Fruit fly (Drosophila melanogaster) whole organism, embryonic: ENCODE results near the gene Or22b.

ENCODE experiments used
- Ada2b ChIP-seq: fragments of 200-800 bp; sonication (Bioruptor generic); IDR thresholded peaks from 2 replicates; pipeline ENCODE4 v1.3.6; 2022; ENCODE audit warnings: missing biosample characterization, missing genetic modification characterization
- CG10462 ChIP-seq: fragments of 200-800 bp; sonication (Bioruptor generic); optimal IDR thresholded peaks from 2 replicates; lab custom pipeline; 2016; ENCODE audit warnings: missing biosample characterization, missing genetic modification characterization
- CG10654 ChIP-seq: fragments of 200-800 bp; sonication (Bioruptor generic); optimal IDR thresholded peaks from 2 replicates; lab custom pipeline; 2016; ENCODE audit warnings: missing biosample characterization, missing genetic modification characterization
- CG12155 ChIP-seq: fragments of 200-800 bp; sonication (Bioruptor generic); optimal IDR thresholded peaks from 3 replicates; lab custom pipeline; 2016; ENCODE audit warnings: missing biosample characterization, missing genetic modification characterization
- CG12391 ChIP-seq: fragments of 200-800 bp; sonication (Bioruptor generic); optimal IDR thresholded peaks from 3 replicates; lab custom pipeline; 2018; ENCODE audit warnings: missing biosample characterization, mild to moderate bottlenecking, missing genetic modification characterization, moderate library complexity
- CG12659 ChIP-seq: fragments of 200-800 bp; sonication (Bioruptor generic); optimal IDR thresholded peaks from 3 replicates; lab custom pipeline; 2017; ENCODE audit warnings: mild to moderate bottlenecking, missing biosample characterization, missing genetic modification reagents, missing genetic modification characterization
- CG13424 ChIP-seq: fragments of 200-800 bp; sonication (Bioruptor generic); optimal IDR thresholded peaks from 2 replicates; lab custom pipeline; 2019; ENCODE audit warnings: missing biosample characterization, mild to moderate bottlenecking, missing genetic modification characterization, moderate library complexity
- CG13775 ChIP-seq: fragments of 200-800 bp; sonication (Bioruptor generic); optimal IDR thresholded peaks from 3 replicates; lab custom pipeline; 2017; ENCODE audit warnings: missing biosample characterization, mild to moderate bottlenecking, missing genetic modification characterization
- CG13894 ChIP-seq: fragments of 200-800 bp; sonication (Bioruptor generic); optimal IDR thresholded peaks from 3 replicates; lab custom pipeline; 2018; ENCODE audit warnings: missing biosample characterization, mild to moderate bottlenecking, missing genetic modification characterization, moderate library complexity
- CG14014 ChIP-seq: fragments of 200-800 bp; sonication (Bioruptor generic); IDR thresholded peaks from 2 replicates; pipeline ENCODE4 v1.3.6; 2022; ENCODE audit warnings: missing biosample characterization, missing genetic modification characterization
- CG18619 ChIP-seq: fragments of 200-800 bp; sonication (Bioruptor generic); optimal IDR thresholded peaks from 3 replicates; lab custom pipeline; 2017; ENCODE audit warnings: missing biosample characterization, mild to moderate bottlenecking, missing genetic modification characterization
- CG2120 ChIP-seq: fragments of 200-800 bp; sonication (Bioruptor generic); optimal IDR thresholded peaks from 3 replicates; lab custom pipeline; 2016; ENCODE audit warnings: missing biosample characterization, missing genetic modification characterization
- CG30431 ChIP-seq: fragments of 200-800 bp; sonication (Bioruptor generic); optimal IDR thresholded peaks from 2 replicates; lab custom pipeline; 2017; ENCODE audit warnings: missing biosample characterization, missing genetic modification characterization
- CG4282 ChIP-seq: fragments of 200-800 bp; sonication (Bioruptor generic); optimal IDR thresholded peaks from 2 replicates; lab custom pipeline; 2016; ENCODE audit warnings: missing biosample characterization, missing genetic modification characterization
- CG4730 ChIP-seq: fragments of 200-800 bp; sonication (Bioruptor generic); IDR thresholded peaks from 2 replicates; pipeline ENCODE4 v1.3.6; 2022; ENCODE audit warnings: missing biosample characterization, missing genetic modification characterization
- D19B ChIP-seq: fragments of 200-800 bp; sonication (Bioruptor generic); optimal IDR thresholded peaks from 2 replicates; lab custom pipeline; 2017; ENCODE audit warnings: missing biosample characterization, mild to moderate bottlenecking, missing genetic modification characterization
- Doc3 ChIP-seq: fragments of 200-800 bp; sonication (Bioruptor generic); IDR thresholded peaks from 3 replicates; pipeline ENCODE4 v1.3.6; 2022; ENCODE audit warnings: missing biosample characterization, missing genetic modification characterization; ENCODE audit not compliant: partially characterized antibody
- E2f2 ChIP-seq: fragments of 200-800 bp; sonication (Bioruptor generic); IDR thresholded peaks from 2 replicates; pipeline ENCODE4 v1.3.6; 2022; ENCODE audit warnings: missing biosample characterization, missing genetic modification characterization
- Eip74EF ChIP-seq, 2 experiments: fragments of 200-800 bp in 1 of 2; fragments of >200 bp in 1 of 2; sonication (Bioruptor generic) in 1 of 2; optimal IDR thresholded peaks; 2 replicates each; lab custom pipeline; 2017 to 2019; ENCODE audit warnings: missing biosample characterization in 2 of 2, missing genetic modification characterization in 2 of 2, mild to moderate bottlenecking in 1 of 2, moderate library complexity in 1 of 2
- Fer3 ChIP-seq: fragments of 200-800 bp; sonication (Bioruptor generic); optimal IDR thresholded peaks from 2 replicates; lab custom pipeline; 2018; ENCODE audit warnings: missing biosample characterization, mild to moderate bottlenecking, missing genetic modification characterization, moderate library complexity
- Gug ChIP-seq: fragments of 200-800 bp; sonication (Bioruptor generic); IDR thresholded peaks from 4 replicates; pipeline ENCODE4 v1.3.6; 2022; ENCODE audit warnings: missing biosample characterization, missing genetic modification characterization
- H15 ChIP-seq: fragments of 200-800 bp; sonication (Bioruptor generic); IDR thresholded peaks from 3 replicates; pipeline ENCODE4 v1.3.6; 2022; ENCODE audit warnings: missing biosample characterization, missing genetic modification characterization
- HLH4C ChIP-seq: fragments of 200-800 bp; sonication (Bioruptor generic); IDR thresholded peaks from 3 replicates; pipeline ENCODE4 v1.3.6; 2022; ENCODE audit warnings: missing biosample characterization, missing genetic modification characterization; ENCODE audit not compliant: partially characterized antibody
- HmgD ChIP-seq: fragments of 200-800 bp; sonication (Bioruptor generic); optimal IDR thresholded peaks from 3 replicates; lab custom pipeline; 2016; ENCODE audit warnings: missing biosample characterization, missing genetic modification characterization
- MBD-R2 ChIP-seq: fragments of 200-800 bp; sonication (Bioruptor generic); IDR thresholded peaks from 2 replicates; pipeline ENCODE4 v1.3.6; 2022; ENCODE audit warnings: missing biosample characterization, missing genetic modification characterization
- Poxn ChIP-seq: fragments of 200-800 bp; sonication (Bioruptor generic); IDR thresholded peaks from 2 replicates; pipeline ENCODE4 v1.3.6; 2022; ENCODE audit warnings: missing biosample characterization, missing genetic modification characterization
- Sox100B ChIP-seq: fragments of 200-800 bp; sonication (Bioruptor generic); optimal IDR thresholded peaks from 3 replicates; lab custom pipeline; 2018; ENCODE audit warnings: missing biosample characterization, mild to moderate bottlenecking, missing genetic modification characterization
- Tbp ChIP-seq: fragments of >200 bp; optimal IDR thresholded peaks from 2 replicates; lab custom pipeline; 2018; ENCODE audit warnings: missing biosample characterization, missing genetic modification characterization
- Trl ChIP-seq, 3 experiments: fragments of >200 bp in 2 of 3; fragments of 200-800 bp in 1 of 3; sonication (Bioruptor generic) in 1 of 3; optimal IDR thresholded peaks; 2 replicates in 1 of 3; 3 replicates in 2 of 3; lab custom pipeline; 2016 to 2017; ENCODE audit warnings: missing biosample characterization in 1 of 3, missing genetic modification characterization in 1 of 3
- YL-1 ChIP-seq: fragments of 200-800 bp; sonication (Bioruptor generic); optimal IDR thresholded peaks from 3 replicates; lab custom pipeline; 2017; ENCODE audit warnings: missing biosample characterization, mild to moderate bottlenecking, missing genetic modification characterization
- ab ChIP-seq: fragments of 200-800 bp; sonication (Bioruptor generic); optimal IDR thresholded peaks from 2 replicates; lab custom pipeline; 2016; ENCODE audit warnings: missing biosample characterization, missing genetic modification characterization
- ac ChIP-seq: fragments of 200-800 bp; sonication (Bioruptor generic); optimal IDR thresholded peaks from 3 replicates; lab custom pipeline; 2017; ENCODE audit warnings: missing biosample characterization, mild to moderate bottlenecking, missing genetic modification characterization
- bowl ChIP-seq: fragments of 200-800 bp; sonication (Bioruptor generic); IDR thresholded peaks from 2 replicates; pipeline ENCODE4 v1.3.6; 2022; ENCODE audit warnings: missing biosample characterization, missing genetic modification characterization
- br ChIP-seq: fragments of >200 bp; optimal IDR thresholded peaks from 2 replicates; lab custom pipeline; 2017
- chn ChIP-seq: fragments of 200-800 bp; sonication (Bioruptor generic); optimal IDR thresholded peaks from 2 replicates; lab custom pipeline; 2016; ENCODE audit warnings: missing biosample characterization, missing genetic modification characterization
- ci ChIP-seq: fragments of 200-800 bp; sonication (Bioruptor generic); IDR thresholded peaks from 3 replicates; pipeline ENCODE4 v1.3.6; 2022; ENCODE audit warnings: missing biosample characterization, missing genetic modification characterization
- dm ChIP-seq: fragments of 200-800 bp; sonication (Bioruptor generic); optimal IDR thresholded peaks from 3 replicates; lab custom pipeline; 2016; ENCODE audit warnings: missing biosample characterization, missing genetic modification characterization
- fru ChIP-seq: fragments of >200 bp; optimal IDR thresholded peaks from 2 replicates; lab custom pipeline; 2017
- gcm2 ChIP-seq: fragments of 200-800 bp; sonication (Bioruptor generic); optimal IDR thresholded peaks from 2 replicates; lab custom pipeline; 2016; ENCODE audit warnings: missing biosample characterization, missing genetic modification characterization
- insv ChIP-seq, 2 experiments: fragments of 200-800 bp; sonication (Bioruptor generic); optimal IDR thresholded peaks; 3 replicates each; lab custom pipeline; 2016 to 2018; ENCODE audit warnings: missing biosample characterization in 2 of 2, missing genetic modification characterization in 2 of 2
- klu ChIP-seq: fragments of 200-800 bp; sonication (Bioruptor generic); IDR thresholded peaks from 2 replicates; pipeline ENCODE4 v1.3.6; 2022; ENCODE audit warnings: missing biosample characterization, missing genetic modification characterization
- oc ChIP-seq: fragments of 200-800 bp; sonication (Bioruptor generic); optimal IDR thresholded peaks from 2 replicates; lab custom pipeline; 2018; ENCODE audit warnings: missing biosample characterization, mild to moderate bottlenecking, missing genetic modification characterization, moderate library complexity
- onecut ChIP-seq: fragments of 200-800 bp; sonication (Bioruptor generic); IDR thresholded peaks from 2 replicates; pipeline ENCODE4 v1.3.6; 2022; ENCODE audit warnings: missing biosample characterization, missing genetic modification characterization
- pb ChIP-seq: fragments of 200-800 bp; sonication (Bioruptor generic); optimal IDR thresholded peaks from 3 replicates; lab custom pipeline; 2016; ENCODE audit warnings: missing biosample characterization, missing genetic modification characterization
- peb ChIP-seq: fragments of 200-800 bp; sonication (Bioruptor generic); IDR thresholded peaks from 2 replicates; pipeline ENCODE4 v1.3.6; 2022; ENCODE audit warnings: missing biosample characterization, missing genetic modification characterization
- prd ChIP-seq, 3 experiments: fragments of >200 bp in 2 of 3; fragments of 200-800 bp in 1 of 3; sonication (Bioruptor generic) in 1 of 3; optimal IDR thresholded peaks in 2 of 3; IDR thresholded peaks in 1 of 3; 2 replicates in 2 of 3; 3 replicates in 1 of 3; pipeline versions ENCODE4 v1.3.6 to Lab custom; 2017 to 2022; ENCODE audit warnings: missing biosample characterization in 1 of 3, missing genetic modification characterization in 1 of 3
- rib ChIP-seq: fragments of 200-800 bp; sonication (Bioruptor generic); IDR thresholded peaks from 2 replicates; pipeline ENCODE4 v1.3.6; 2022; ENCODE audit warnings: missing biosample characterization, missing genetic modification characterization
- tna ChIP-seq: fragments of 200-800 bp; sonication (Bioruptor generic); IDR thresholded peaks from 2 replicates; pipeline ENCODE4 v1.3.6; 2022; ENCODE audit warnings: missing biosample characterization, missing genetic modification characterization; ENCODE audit not compliant: partially characterized antibody
- twi ChIP-seq: fragments of 200-800 bp; optimal IDR thresholded peaks from 2 replicates; lab custom pipeline; 2019; ENCODE audit warnings: missing biosample characterization, mild to moderate bottlenecking, missing genetic modification characterization, moderate library complexity
- vfl ChIP-seq: fragments of 200-800 bp; sonication (Bioruptor generic); optimal IDR thresholded peaks from 2 replicates; lab custom pipeline; 2016; ENCODE audit warnings: missing biosample characterization, missing genetic modification characterization

Gene Or22b

dm6 chr2L:1556697-1557564 lies 34.4 kb downstream of the Or22b start (continued):
- TF ChIP-seq Sox100B (GFP tag; lab: Kevin White, UChicago) (peak; percentile 16), CG13775 (GFP tag; lab: Kevin White, UChicago) (peak; percentile 4), ab (GFP tag; lab: Kevin White, UChicago) (no peak), onecut (GFP tag; lab: Robert Waterston, UW) (0 out of 2 replicates have a peak, but pooled peaks have one; percentile 29), dm (GFP tag; lab: Kevin White, UChicago) (no peak), vfl (GFP tag; lab: Kevin White, UChicago) (no peak), YL-1 (no peak), HmgD (GFP tag; lab: Kevin White, UChicago) (no peak), CG12659 (no peak), CG13894 (tag; lab: Kevin White, UChicago) (no peak), Fer3 (no peak), HLH4C (GFP tag; lab: Robert Waterston, UW) (no peak), fru (lab: Kevin White, UChicago) (peak; percentile 49), chn (GFP tag; lab: Kevin White, UChicago) (no peak), Eip74EF (GFP tag; optimal IDR thresholded peaks at IDR 0.05; lab: Kevin White, UChicago) (no peak), insv (GFP tag; optimal IDR thresholded peaks at IDR 0.05; lab: Kevin White, UChicago) (no peak), pb (GFP tag; lab: Kevin White, UChicago) (no peak), MBD-R2 (GFP tag; lab: Robert Waterston, UW) (no peak), D19B (GFP tag; lab: Kevin White, UChicago) (no peak), CG4282 (no peak), prd (optimal IDR thresholded peaks at IDR 0.05; lab: Kevin White, UChicago) (no peak), prd (GFP tag; IDR thresholded peaks at IDR 0.05; lab: Robert Waterston, UW) (no peak; the same call in 2 of the 3 replicates), E2f2 (GFP tag; lab: Robert Waterston, UW) (no peak), CG12155 (GFP tag; lab: Kevin White, UChicago) (no peak), CG14014 (GFP tag; lab: Robert Waterston, UW) (no peak), tna (no peak), gcm2 (GFP tag; lab: Kevin White, UChicago) (no peak), CG13424 (tag; lab: Kevin White, UChicago) (peak; percentile 14), twi (tag; lab: Kevin White, UChicago) (no peak), klu (GFP tag; lab: Robert Waterston, UW) (no peak), CG12391 (peak; percentile 40), Doc3 (no peak), Trl (optimal IDR thresholded peaks at IDR 0.05; lab: Kevin White, UChicago) (no peak), Trl (GFP tag; optimal IDR thresholded peaks at IDR 0.05; lab: Kevin White, UChicago) (no peak), peb (GFP tag; lab: Robert Waterston, UW) (no peak), oc (tag; lab: Kevin White, UChicago) (no peak), Poxn (GFP tag; lab: Robert Waterston, UW) (no peak), ac (GFP tag; lab: Kevin White, UChicago) (no peak), rib (no peak), CG4730 (GFP tag; lab: Robert Waterston, UW) (no peak), CG2120 (no peak), CG10654 (GFP tag; lab: Kevin White, UChicago) (no peak), Ada2b (no peak), CG30431 (GFP tag; lab: Kevin White, UChicago) (no peak), CG18619 (GFP tag; lab: Kevin White, UChicago) (no peak), bowl (GFP tag; lab: Robert Waterston, UW) (no peak), H15 (GFP tag; lab: Robert Waterston, UW) (no peak), ci (GFP tag; lab: Robert Waterston, UW) (no peak), Tbp (no peak), Gug (GFP tag; lab: Robert Waterston, UW) (no peak; the same call in 3 of the 4 replicates), CG10462 (GFP tag; lab: Kevin White, UChicago) (no peak), br (lab: Kevin White, UChicago) (no peak)
